Fruit fly (Drosophila melanogaster) whole organism, embryonic: ENCODE measurements around the gene CG33514.

Experiments used
- Bteb2 ChIP-seq: fragments of 200-800 bp; sonication (Bioruptor generic); optimal IDR thresholded peaks from 2 replicates; lab custom pipeline; 2016; ENCODE audit warnings: missing biosample characterization, missing genetic modification characterization
- C15 ChIP-seq: fragments of 200-800 bp; sonication (Bioruptor generic); IDR thresholded peaks from 3 replicates; pipeline ENCODE4 v1.3.6; 2022; ENCODE audit warnings: missing biosample characterization, missing genetic modification characterization
- CG10147 ChIP-seq: fragments of 200-800 bp; sonication (Bioruptor generic); optimal IDR thresholded peaks from 2 replicates; lab custom pipeline; 2019; ENCODE audit warnings: missing biosample characterization, mild to moderate bottlenecking, missing genetic modification characterization, moderate library complexity
- CG10209 ChIP-seq: fragments of 200-800 bp; sonication (Bioruptor generic); optimal IDR thresholded peaks from 3 replicates; lab custom pipeline; 2017; ENCODE audit warnings: missing biosample characterization, mild to moderate bottlenecking, missing genetic modification characterization, missing genetic modification reagents
- CG10462 ChIP-seq: fragments of 200-800 bp; sonication (Bioruptor generic); optimal IDR thresholded peaks from 2 replicates; lab custom pipeline; 2016; ENCODE audit warnings: missing biosample characterization, missing genetic modification characterization
- CG13624 ChIP-seq: fragments of 200-800 bp; sonication (Bioruptor generic); optimal IDR thresholded peaks from 2 replicates; lab custom pipeline; 2016; ENCODE audit warnings: missing biosample characterization, missing genetic modification characterization
- CG17568 ChIP-seq: fragments of 200-800 bp; sonication (Bioruptor generic); optimal IDR thresholded peaks from 2 replicates; lab custom pipeline; 2018; ENCODE audit warnings: missing biosample characterization, mild to moderate bottlenecking, missing genetic modification characterization, moderate library complexity
- CG17829 ChIP-seq: fragments of 200-800 bp; optimal IDR thresholded peaks from 2 replicates; lab custom pipeline; 2019; ENCODE audit warnings: missing biosample characterization, mild to moderate bottlenecking, missing genetic modification characterization, moderate library complexity
- CG1792 ChIP-seq: fragments of 200-800 bp; sonication (Bioruptor generic); optimal IDR thresholded peaks from 2 replicates; lab custom pipeline; 2016; ENCODE audit warnings: missing biosample characterization, missing genetic modification characterization
- CG18011 ChIP-seq: fragments of 200-800 bp; sonication (Bioruptor generic); optimal IDR thresholded peaks from 2 replicates; lab custom pipeline; 2017; ENCODE audit warnings: missing biosample characterization, missing genetic modification characterization, mild to moderate bottlenecking, moderate library complexity, missing genotype
- CG1832 ChIP-seq: fragments of 200-800 bp; sonication (Bioruptor generic); optimal IDR thresholded peaks from 2 replicates; lab custom pipeline; 2017; ENCODE audit warnings: missing biosample characterization, mild to moderate bottlenecking, missing genetic modification characterization, inconsistent platforms
- CG18599 ChIP-seq: fragments of 200-800 bp; sonication (Bioruptor generic); optimal IDR thresholded peaks from 3 replicates; lab custom pipeline; 2017; ENCODE audit warnings: missing biosample characterization, missing genetic modification characterization, mild to moderate bottlenecking, moderate library complexity, missing genetic modification reagents
- CG2678 ChIP-seq: fragments of 200-800 bp; sonication (Bioruptor generic); optimal IDR thresholded peaks from 3 replicates; lab custom pipeline; 2019; ENCODE audit warnings: missing biosample characterization, mild to moderate bottlenecking, missing genetic modification characterization, moderate library complexity
- CG31441 ChIP-seq: fragments of 200-800 bp; sonication (Bioruptor generic); IDR thresholded peaks from 2 replicates; pipeline ENCODE4 v1.3.6; 2022; ENCODE audit warnings: missing biosample characterization, missing genetic modification characterization
- CG4360 ChIP-seq: fragments of 200-800 bp; sonication (Bioruptor generic); IDR thresholded peaks from 2 replicates; pipeline ENCODE4 v1.3.6; 2022; ENCODE audit warnings: missing biosample characterization, missing genetic modification characterization
- CG7372 ChIP-seq: fragments of 200-800 bp; sonication (Bioruptor generic); IDR thresholded peaks from 2 replicates; pipeline ENCODE4 v1.3.6; 2022; ENCODE audit warnings: missing biosample characterization, missing genetic modification characterization
- CG7786 ChIP-seq: fragments of 200-800 bp; sonication (Bioruptor generic); optimal IDR thresholded peaks from 2 replicates; lab custom pipeline; 2016; ENCODE audit warnings: missing biosample characterization, missing genetic modification characterization
- CG9215 ChIP-seq: fragments of 200-800 bp; sonication (Bioruptor generic); IDR thresholded peaks from 2 replicates; pipeline ENCODE4 v1.3.6; 2022; ENCODE audit warnings: missing biosample characterization, missing genetic modification characterization
- CG9797 ChIP-seq: fragments of 200-800 bp; sonication (Bioruptor generic); optimal IDR thresholded peaks from 3 replicates; lab custom pipeline; 2018; ENCODE audit warnings: missing biosample characterization, mild to moderate bottlenecking, missing genetic modification characterization
- Dbx ChIP-seq: fragments of 200-800 bp; sonication (Bioruptor generic); IDR thresholded peaks from 3 replicates; pipeline ENCODE4 v1.3.6; 2022; ENCODE audit warnings: missing biosample characterization, missing genetic modification characterization
- Dp ChIP-seq: fragments of 200-800 bp; sonication (Bioruptor generic); optimal IDR thresholded peaks from 2 replicates; lab custom pipeline; 2018; ENCODE audit warnings: missing biosample characterization, mild to moderate bottlenecking, missing genetic modification characterization, moderate library complexity
- E2f1 ChIP-seq: fragments of 200-800 bp; sonication (Bioruptor generic); IDR thresholded peaks from 2 replicates; pipeline ENCODE4 v1.3.6; 2022; ENCODE audit warnings: missing biosample characterization, missing genetic modification characterization
- Elba2 ChIP-seq: fragments of 200-800 bp; sonication (Bioruptor generic); optimal IDR thresholded peaks from 3 replicates; lab custom pipeline; 2016; ENCODE audit warnings: missing biosample characterization, missing genetic modification characterization
- Hmx ChIP-seq: fragments of 200-800 bp; sonication (Bioruptor generic); optimal IDR thresholded peaks from 2 replicates; lab custom pipeline; 2016; ENCODE audit warnings: missing biosample characterization, missing genetic modification characterization
- Hr39 ChIP-seq: fragments of >200 bp; optimal IDR thresholded peaks from 2 replicates; lab custom pipeline; 2017
- Meics ChIP-seq: fragments of 200-800 bp; sonication (Bioruptor generic); optimal IDR thresholded peaks from 2 replicates; lab custom pipeline; 2017; ENCODE audit warnings: missing biosample characterization, mild to moderate bottlenecking, missing genetic modification characterization
- Nf-YA ChIP-seq: fragments of 200-800 bp; sonication (Bioruptor generic); IDR thresholded peaks from 2 replicates; pipeline ENCODE4 v1.3.6; 2022; ENCODE audit warnings: missing biosample characterization, missing genetic modification characterization
- Nf-YB ChIP-seq: fragments of 200-800 bp; sonication (Bioruptor generic); optimal IDR thresholded peaks from 3 replicates; lab custom pipeline; 2019; ENCODE audit warnings: missing biosample characterization, mild to moderate bottlenecking, missing genetic modification characterization, moderate library complexity
- Nf-YC ChIP-seq: fragments of 200-800 bp; optimal IDR thresholded peaks from 3 replicates; lab custom pipeline; 2019; ENCODE audit warnings: missing biosample characterization, mild to moderate bottlenecking, missing genetic modification characterization, moderate library complexity
- Optix ChIP-seq: fragments of 200-800 bp; sonication (Bioruptor generic); IDR thresholded peaks from 3 replicates; pipeline ENCODE4 v1.3.6; 2022; ENCODE audit warnings: missing biosample characterization, missing genetic modification characterization
- ase ChIP-seq: fragments of 200-800 bp; sonication (Bioruptor generic); IDR thresholded peaks from 3 replicates; pipeline ENCODE4 v1.3.6; 2022; ENCODE audit warnings: missing biosample characterization, missing genetic modification characterization
- bbx ChIP-seq: fragments of 200-800 bp; sonication (Bioruptor generic); IDR thresholded peaks from 2 replicates; pipeline ENCODE4 v1.3.6; 2022; ENCODE audit warnings: missing biosample characterization, missing genetic modification characterization; ENCODE audit not compliant: partially characterized antibody
- danr ChIP-seq: fragments of 200-800 bp; sonication (Bioruptor generic); IDR thresholded peaks from 2 replicates; pipeline ENCODE4 v1.3.6; 2022; ENCODE audit warnings: missing biosample characterization, missing genetic modification characterization
- dm ChIP-seq: fragments of 200-800 bp; sonication (Bioruptor generic); optimal IDR thresholded peaks from 3 replicates; lab custom pipeline; 2016; ENCODE audit warnings: missing biosample characterization, missing genetic modification characterization
- dmrt11E ChIP-seq: fragments of 200-800 bp; sonication (Bioruptor generic); optimal IDR thresholded peaks from 3 replicates; lab custom pipeline; 2018; ENCODE audit warnings: missing biosample characterization, mild to moderate bottlenecking, missing genetic modification characterization, moderate library complexity
- emc ChIP-seq: fragments of 200-800 bp; sonication (Bioruptor generic); optimal IDR thresholded peaks from 2 replicates; lab custom pipeline; 2016; ENCODE audit warnings: missing biosample characterization, missing genetic modification characterization
- fd96Cb ChIP-seq: fragments of 200-800 bp; sonication (Bioruptor generic); optimal IDR thresholded peaks from 2 replicates; lab custom pipeline; 2018; ENCODE audit warnings: missing biosample characterization, mild to moderate bottlenecking, missing genetic modification characterization, moderate library complexity
- grn ChIP-seq: fragments of 200-800 bp; sonication (Bioruptor generic); optimal IDR thresholded peaks from 3 replicates; lab custom pipeline; 2017; ENCODE audit warnings: missing biosample characterization, missing genetic modification characterization
- ham ChIP-seq: fragments of 200-800 bp; sonication (Bioruptor generic); IDR thresholded peaks from 2 replicates; pipeline ENCODE4 v1.3.6; 2022; ENCODE audit warnings: missing biosample characterization, missing genetic modification characterization
- hth ChIP-seq: fragments of >200 bp; optimal IDR thresholded peaks from 2 replicates; lab custom pipeline; 2017; ENCODE audit warnings: inconsistent platforms
- org-1 ChIP-seq: fragments of 200-800 bp; sonication (Bioruptor generic); optimal IDR thresholded peaks from 2 replicates; lab custom pipeline; 2017; ENCODE audit warnings: missing biosample characterization, missing genetic modification characterization
- sc ChIP-seq, 3 experiments: fragments of >200 bp in 2 of 3; fragments of 200-800 bp in 1 of 3; sonication (Bioruptor generic) in 1 of 3; optimal IDR thresholded peaks; 2 replicates in 2 of 3; 3 replicates in 1 of 3; lab custom pipeline; 2017; ENCODE audit warnings: mild to moderate bottlenecking in 1 of 3, missing biosample characterization in 1 of 3, missing genetic modification characterization in 1 of 3, missing genetic modification reagents in 1 of 3
- sens-2 ChIP-seq: fragments of 200-800 bp; sonication (Bioruptor generic); IDR thresholded peaks from 2 replicates; pipeline ENCODE4 v1.3.6; 2022; ENCODE audit warnings: missing biosample characterization, missing genetic modification characterization
- slou ChIP-seq: fragments of 200-800 bp; sonication (Bioruptor generic); optimal IDR thresholded peaks from 3 replicates; lab custom pipeline; 2016; ENCODE audit warnings: missing biosample characterization, missing genetic modification characterization
- tio ChIP-seq: fragments of 200-800 bp; sonication (Bioruptor generic); optimal IDR thresholded peaks from 2 replicates; lab custom pipeline; 2017; ENCODE audit warnings: missing biosample characterization, missing genetic modification characterization, inconsistent platforms
- tll ChIP-seq, 2 experiments: fragments of 200-800 bp in 1 of 2; fragments of >200 bp in 1 of 2; sonication (Bioruptor generic) in 1 of 2; optimal IDR thresholded peaks; 2 replicates each; lab custom pipeline; 2017 to 2019; ENCODE audit warnings: missing biosample characterization in 2 of 2, missing genetic modification characterization in 2 of 2, mild to moderate bottlenecking in 1 of 2, moderate library complexity in 1 of 2
- toy ChIP-seq: fragments of 200-800 bp; sonication (Bioruptor generic); IDR thresholded peaks from 2 replicates; pipeline ENCODE4 v1.3.6; 2022; ENCODE audit warnings: missing biosample characterization, missing genetic modification characterization
- twi ChIP-seq: fragments of 200-800 bp; optimal IDR thresholded peaks from 2 replicates; lab custom pipeline; 2019; ENCODE audit warnings: missing biosample characterization, mild to moderate bottlenecking, missing genetic modification characterization, moderate library complexity
- zfh2 ChIP-seq: fragments of 200-800 bp; sonication (Bioruptor generic); optimal IDR thresholded peaks from 2 replicates; lab custom pipeline; 2016; ENCODE audit warnings: missing biosample characterization, missing genetic modification characterization

Gene CG33514

DNA sequence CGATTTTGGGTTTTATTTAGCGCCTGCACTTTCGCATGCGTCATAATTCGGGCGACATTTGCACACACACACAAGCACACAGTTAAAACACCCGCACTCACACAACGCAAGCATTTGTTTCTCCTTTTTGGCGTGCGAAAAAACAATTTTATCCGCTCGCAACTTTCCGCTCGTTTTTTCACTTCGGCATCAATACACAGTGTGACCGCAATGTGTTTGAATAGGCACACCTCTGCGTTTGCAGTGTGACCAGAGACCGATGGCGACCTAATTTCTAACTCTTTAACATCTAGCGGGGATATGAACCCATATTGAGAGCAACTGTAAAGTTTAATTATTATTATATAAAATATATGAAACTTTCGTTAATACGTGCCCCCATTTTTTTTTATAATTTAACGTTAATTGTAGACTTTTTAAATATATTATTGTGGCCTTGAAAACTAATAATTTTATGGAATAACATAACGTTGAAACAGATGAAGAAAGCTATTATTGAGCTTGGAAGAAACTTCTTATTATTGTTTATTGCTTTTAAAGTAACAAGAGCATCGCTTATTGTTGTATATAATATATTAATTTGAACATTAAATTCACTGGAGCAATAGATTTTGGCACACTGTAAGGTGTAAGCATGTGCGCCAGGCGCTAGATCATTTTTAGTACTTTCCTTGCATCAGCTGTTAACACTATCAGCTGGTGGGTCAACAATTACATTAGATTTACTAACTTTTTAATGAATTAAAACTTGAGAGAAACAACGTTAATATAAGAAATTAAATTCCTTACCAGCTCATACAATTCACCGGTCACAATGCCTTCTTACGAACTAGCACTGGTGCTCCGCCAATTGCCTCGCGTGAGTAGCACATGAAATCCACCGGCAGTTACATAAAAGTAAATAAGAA lies 1.1 kb upstream of the CG33514 start, which contains the start of the genes Cip4 and mRpS6 (continued):
- peak; percentile 35 for TF ChIP-seq Nf-YC
- peak; percentile 51 for TF ChIP-seq Nf-YB
- TF ChIP-seq ham, result no peak
- TF ChIP-seq CG17829 (tag; lab: Kevin White, UChicago), result peak; percentile 80
- TF ChIP-seq emc, result no peak
- TF ChIP-seq CG18011 (GFP tag; lab: Kevin White, UChicago), result peak; percentile 52
- TF ChIP-seq Nf-YA (GFP tag; lab: Robert Waterston, UW), result 0 out of 2 replicates have a peak, but pooled peaks have one; percentile 5
- TF ChIP-seq slou (GFP tag; lab: Kevin White, UChicago), result peak; percentile 66
- TF ChIP-seq Bteb2 (GFP tag; lab: Kevin White, UChicago), result peak; percentile 56
- peak; percentile 63; the same call in 2 of the 3 replicates for TF ChIP-seq Optix
- TF ChIP-seq grn, result no peak
- TF ChIP-seq CG7372 (GFP tag; lab: Robert Waterston, UW), result peak; percentile 67
- TF ChIP-seq CG13624 (GFP tag; lab: Kevin White, UChicago), result peak; percentile 18
- TF ChIP-seq E2f1 (GFP tag; lab: Robert Waterston, UW), result peak; percentile 84
- TF ChIP-seq dm (GFP tag; lab: Kevin White, UChicago), result peak; percentile 28
- peak; percentile 37 for TF ChIP-seq CG18599 (GFP tag; lab: Kevin White, UChicago)
- no peak for TF ChIP-seq CG4360 (GFP tag; lab: Robert Waterston, UW)
- peak; percentile 84 for TF ChIP-seq sens-2 (GFP tag; lab: Robert Waterston, UW)
- TF ChIP-seq CG10462 (GFP tag; lab: Kevin White, UChicago), result peak; percentile 76
- TF ChIP-seq CG7786, result no peak
- no peak for TF ChIP-seq sc (optimal IDR thresholded peaks at IDR 0.05; lab: Kevin White, UChicago)
- peak; percentile 69 for TF ChIP-seq sc (GFP tag; optimal IDR thresholded peaks at IDR 0.05; lab: Kevin White, UChicago)
- TF ChIP-seq bbx (GFP tag; lab: Robert Waterston, UW), result peak; percentile 42
- peak; percentile 62; the same call in 1 of the 3 replicates for TF ChIP-seq Dbx (GFP tag; lab: Robert Waterston, UW)
- TF ChIP-seq CG31441 (GFP tag; lab: Robert Waterston, UW), result peak; percentile 72
- TF ChIP-seq danr (GFP tag; lab: Robert Waterston, UW), result peak; percentile 73
- TF ChIP-seq CG10209 (GFP tag; lab: Kevin White, UChicago), result peak; percentile 84
- no peak for TF ChIP-seq fd96Cb (tag; lab: Kevin White, UChicago)
- no peak for TF ChIP-seq tll (GFP tag; optimal IDR thresholded peaks at IDR 0.05; lab: Kevin White, UChicago)
- peak; percentile 52 for TF ChIP-seq Meics (GFP tag; lab: Kevin White, UChicago)
- peak; percentile 61; the same call in 2 of the 3 replicates for TF ChIP-seq ase (GFP tag; lab: Robert Waterston, UW)
- no peak for TF ChIP-seq CG1792 (GFP tag; lab: Kevin White, UChicago)
- no peak for TF ChIP-seq Elba2
- TF ChIP-seq C15, result 0 out of 3 replicates have a peak, but pooled peaks have one; percentile 55
- peak; percentile 50 for TF ChIP-seq org-1
- TF ChIP-seq toy, result no peak
- TF ChIP-seq tio (GFP tag; lab: Kevin White, UChicago), result peak; percentile 83
- peak; percentile 79 for TF ChIP-seq CG9797 (GFP tag; lab: Kevin White, UChicago)
- TF ChIP-seq Dp (GFP tag; lab: Kevin White, UChicago), result peak; percentile 33
- TF ChIP-seq CG1832 (GFP tag; lab: Kevin White, UChicago), result no peak
- TF ChIP-seq CG10147, result no peak
- TF ChIP-seq CG2678 (tag; lab: Kevin White, UChicago), result peak; percentile 86
- TF ChIP-seq Hmx (GFP tag; lab: Kevin White, UChicago), result no peak
- peak; percentile 52 for TF ChIP-seq CG17568 (GFP tag; lab: Kevin White, UChicago)
- no peak for TF ChIP-seq Hr39 (lab: Kevin White, UChicago)
- no peak for TF ChIP-seq hth (lab: Kevin White, UChicago)
- peak; percentile 73 for TF ChIP-seq twi
- peak; percentile 56 for TF ChIP-seq zfh2
- peak; percentile 75 for TF ChIP-seq dmrt11E
- no peak for TF ChIP-seq CG9215 (GFP tag; lab: Robert Waterston, UW)
